Fruit fly (Drosophila melanogaster) whole organism, embryonic: Measurements from ENCODE around the gene ATPsyngamma.

Experiments used
- Ada2b ChIP-seq: fragments of 200-800 bp; sonication (Bioruptor generic); IDR thresholded peaks from 2 replicates; pipeline ENCODE4 v1.3.6; 2022; ENCODE audit warnings: missing biosample characterization, missing genetic modification characterization
- Aef1 ChIP-seq: fragments of 200-800 bp; sonication (Bioruptor generic); IDR thresholded peaks from 3 replicates; pipeline ENCODE4 v1.3.6; 2022; ENCODE audit warnings: missing biosample characterization, missing genetic modification characterization
- Atf6 ChIP-seq: fragments of 200-800 bp; sonication (Bioruptor generic); IDR thresholded peaks from 2 replicates; pipeline ENCODE4 v1.3.6; 2022; ENCODE audit warnings: missing biosample characterization, missing genetic modification characterization
- CG11504 ChIP-seq: fragments of 200-800 bp; sonication (Bioruptor generic); optimal IDR thresholded peaks from 3 replicates; lab custom pipeline; 2019; ENCODE audit warnings: missing biosample characterization, mild to moderate bottlenecking, missing genetic modification characterization, moderate library complexity
- CG11695 ChIP-seq: fragments of 200-800 bp; sonication (Bioruptor generic); IDR thresholded peaks from 3 replicates; pipeline ENCODE4 v1.3.6; 2022; ENCODE audit warnings: missing biosample characterization, missing genetic modification characterization
- CG14014 ChIP-seq: fragments of 200-800 bp; sonication (Bioruptor generic); IDR thresholded peaks from 2 replicates; pipeline ENCODE4 v1.3.6; 2022; ENCODE audit warnings: missing biosample characterization, missing genetic modification characterization
- CG14441 ChIP-seq: fragments of 200-800 bp; sonication (Bioruptor generic); IDR thresholded peaks from 2 replicates; pipeline ENCODE4 v1.3.6; 2022; ENCODE audit warnings: missing biosample characterization, missing genetic modification characterization
- CG17359 ChIP-seq: fragments of 200-800 bp; sonication (Bioruptor generic); optimal IDR thresholded peaks from 3 replicates; lab custom pipeline; 2018; ENCODE audit warnings: missing biosample characterization, mild to moderate bottlenecking, missing genetic modification characterization, moderate library complexity
- CG2889 ChIP-seq: fragments of 200-800 bp; sonication (Bioruptor generic); IDR thresholded peaks from 3 replicates; pipeline ENCODE4 v1.3.6; 2022; ENCODE audit warnings: missing biosample characterization, missing genetic modification characterization
- CG3726 ChIP-seq: fragments of 200-800 bp; sonication (Bioruptor generic); IDR thresholded peaks from 3 replicates; pipeline ENCODE4, ENCODE4 v1.3.6; 2022; ENCODE audit warnings: missing biosample characterization, missing genetic modification characterization
- CG4282 ChIP-seq: fragments of 200-800 bp; sonication (Bioruptor generic); optimal IDR thresholded peaks from 2 replicates; lab custom pipeline; 2016; ENCODE audit warnings: missing biosample characterization, missing genetic modification characterization
- CG4854 ChIP-seq: fragments of 200-800 bp; sonication (Bioruptor generic); optimal IDR thresholded peaks from 2 replicates; lab custom pipeline; 2016; ENCODE audit warnings: missing biosample characterization, missing genetic modification characterization, inconsistent platforms
- CG6689 ChIP-seq: fragments of 200-800 bp; sonication (Bioruptor generic); IDR thresholded peaks from 2 replicates; pipeline ENCODE4 v1.3.6; 2022; ENCODE audit warnings: missing biosample characterization, missing genetic modification characterization
- CG8944 ChIP-seq: fragments of 200-800 bp; sonication (Bioruptor generic); optimal IDR thresholded peaks from 3 replicates; lab custom pipeline; 2016; ENCODE audit warnings: missing biosample characterization, missing genetic modification characterization
- CkIIα-i1 ChIP-seq: fragments of 200-800 bp; sonication (Bioruptor generic); IDR thresholded peaks from 2 replicates; pipeline ENCODE4 v1.3.6; 2022; ENCODE audit warnings: missing biosample characterization, missing genetic modification characterization
- Drgx ChIP-seq: fragments of 200-800 bp; sonication (Bioruptor generic); IDR thresholded peaks from 2 replicates; pipeline ENCODE4 v1.3.6; 2022; ENCODE audit warnings: missing biosample characterization, missing genetic modification characterization
- E2f1 ChIP-seq: fragments of 200-800 bp; sonication (Bioruptor generic); IDR thresholded peaks from 2 replicates; pipeline ENCODE4 v1.3.6; 2022; ENCODE audit warnings: missing biosample characterization, missing genetic modification characterization
- Ets65A ChIP-seq: fragments of 200-800 bp; sonication (Bioruptor generic); peaks from one replicate; lab custom pipeline; 2016; ENCODE audit warnings: missing biosample characterization, missing genetic modification characterization
- HLH3B ChIP-seq: fragments of 200-800 bp; sonication (Bioruptor generic); IDR thresholded peaks from 2 replicates; pipeline ENCODE4 v1.3.6; 2022; ENCODE audit warnings: missing biosample characterization, missing genetic modification characterization
- Hand ChIP-seq: fragments of 200-800 bp; sonication (Bioruptor generic); optimal IDR thresholded peaks from 2 replicates; lab custom pipeline; 2017; ENCODE audit warnings: mild to moderate bottlenecking, missing biosample characterization, missing genetic modification reagents, missing genetic modification characterization
- Max ChIP-seq: fragments of 200-800 bp; sonication (Bioruptor generic); optimal IDR thresholded peaks from 2 replicates; lab custom pipeline; 2016; ENCODE audit warnings: missing biosample characterization, mild to moderate bottlenecking, missing genetic modification characterization
- Med ChIP-seq: fragments of 200-800 bp; sonication (Bioruptor generic); peaks from one replicate; lab custom pipeline; 2016; ENCODE audit warnings: missing biosample characterization, missing genetic modification characterization, mild to moderate bottlenecking, inconsistent platforms, moderate library complexity
- Rx ChIP-seq: fragments of 200-800 bp; sonication (Bioruptor generic); IDR thresholded peaks from 2 replicates; pipeline ENCODE4 v1.3.6; 2022; ENCODE audit warnings: missing biosample characterization, missing genetic modification characterization
- bab2 ChIP-seq: fragments of 200-800 bp; sonication (Bioruptor generic); optimal IDR thresholded peaks from 2 replicates; lab custom pipeline; 2016; ENCODE audit warnings: missing biosample characterization, missing genetic modification characterization
- ci ChIP-seq: fragments of 200-800 bp; sonication (Bioruptor generic); IDR thresholded peaks from 3 replicates; pipeline ENCODE4 v1.3.6; 2022; ENCODE audit warnings: missing biosample characterization, missing genetic modification characterization
- corto ChIP-seq: fragments of 200-800 bp; sonication (Bioruptor generic); optimal IDR thresholded peaks from 2 replicates; lab custom pipeline; 2016; ENCODE audit warnings: missing biosample characterization, mild to moderate bottlenecking, missing genetic modification characterization, moderate library complexity
- crol ChIP-seq: fragments of 200-800 bp; sonication (Bioruptor generic); IDR thresholded peaks from 2 replicates; pipeline ENCODE4 v1.3.6; 2022; ENCODE audit warnings: missing biosample characterization, missing genetic modification characterization
- dati ChIP-seq: fragments of 200-800 bp; sonication (Bioruptor generic); IDR thresholded peaks from 2 replicates; pipeline ENCODE4 v1.3.6; 2022; ENCODE audit warnings: missing biosample characterization, missing genetic modification characterization
- fd96Cb ChIP-seq: fragments of 200-800 bp; sonication (Bioruptor generic); optimal IDR thresholded peaks from 2 replicates; lab custom pipeline; 2018; ENCODE audit warnings: missing biosample characterization, mild to moderate bottlenecking, missing genetic modification characterization, moderate library complexity
- ham ChIP-seq: fragments of 200-800 bp; sonication (Bioruptor generic); IDR thresholded peaks from 2 replicates; pipeline ENCODE4 v1.3.6; 2022; ENCODE audit warnings: missing biosample characterization, missing genetic modification characterization
- ind ChIP-seq: fragments of 200-800 bp; sonication (Bioruptor generic); optimal IDR thresholded peaks from 3 replicates; lab custom pipeline; 2016; ENCODE audit warnings: missing biosample characterization, missing genetic modification characterization
- kay ChIP-seq: fragments of 200-800 bp; sonication (Bioruptor generic); optimal IDR thresholded peaks from 2 replicates; lab custom pipeline; 2016; ENCODE audit warnings: missing biosample characterization, missing genetic modification characterization
- lbe ChIP-seq: fragments of 200-800 bp; sonication (Bioruptor generic); optimal IDR thresholded peaks from 2 replicates; lab custom pipeline; 2016; ENCODE audit warnings: missing biosample characterization, mild to moderate bottlenecking, missing genetic modification characterization
- pan ChIP-seq, 4 experiments: fragments of >200 bp in 3 of 4; fragments of 200-800 bp in 1 of 4; sonication (Bioruptor generic) in 1 of 4; optimal IDR thresholded peaks in 3 of 4; IDR thresholded peaks in 1 of 4; 2 replicates each; pipeline versions ENCODE4 v1.3.6 to Lab custom; 2017 to 2022; ENCODE audit warnings: missing biosample characterization in 2 of 4, missing genetic modification characterization in 2 of 4, mixed read lengths in 1 of 4
- pfk ChIP-seq: fragments of 200-800 bp; sonication (Bioruptor generic); optimal IDR thresholded peaks from 2 replicates; lab custom pipeline; 2018; ENCODE audit warnings: missing biosample characterization, mild to moderate bottlenecking, missing genetic modification characterization, moderate library complexity
- phol ChIP-seq: fragments of 200-800 bp; sonication (Bioruptor generic); optimal IDR thresholded peaks from 3 replicates; lab custom pipeline; 2018; ENCODE audit warnings: missing biosample characterization, mild to moderate bottlenecking, missing genetic modification characterization, moderate library complexity
- prd ChIP-seq, 3 experiments: fragments of >200 bp in 2 of 3; fragments of 200-800 bp in 1 of 3; sonication (Bioruptor generic) in 1 of 3; optimal IDR thresholded peaks in 2 of 3; IDR thresholded peaks in 1 of 3; 2 replicates in 2 of 3; 3 replicates in 1 of 3; pipeline versions ENCODE4 v1.3.6 to Lab custom; 2017 to 2022; ENCODE audit warnings: missing biosample characterization in 1 of 3, missing genetic modification characterization in 1 of 3
- row ChIP-seq: fragments of 200-800 bp; sonication (Bioruptor generic); IDR thresholded peaks from 3 replicates; pipeline ENCODE4 v1.3.6; 2022; ENCODE audit warnings: missing biosample characterization, missing genetic modification characterization
- seq ChIP-seq: fragments of 200-800 bp; sonication (Bioruptor generic); IDR thresholded peaks from 2 replicates; pipeline ENCODE4 v1.3.6; 2022; ENCODE audit warnings: missing biosample characterization, missing genetic modification characterization
- shn ChIP-seq: fragments of 200-800 bp; sonication (Bioruptor generic); optimal IDR thresholded peaks from 3 replicates; lab custom pipeline; 2016; ENCODE audit warnings: missing biosample characterization, missing genetic modification characterization
- vvl ChIP-seq: fragments of 200-800 bp; sonication (Bioruptor generic); IDR thresholded peaks from 2 replicates; pipeline ENCODE4 v1.3.6; 2022; ENCODE audit warnings: missing biosample characterization, missing genetic modification characterization

ATPsyngamma gene

DNA sequence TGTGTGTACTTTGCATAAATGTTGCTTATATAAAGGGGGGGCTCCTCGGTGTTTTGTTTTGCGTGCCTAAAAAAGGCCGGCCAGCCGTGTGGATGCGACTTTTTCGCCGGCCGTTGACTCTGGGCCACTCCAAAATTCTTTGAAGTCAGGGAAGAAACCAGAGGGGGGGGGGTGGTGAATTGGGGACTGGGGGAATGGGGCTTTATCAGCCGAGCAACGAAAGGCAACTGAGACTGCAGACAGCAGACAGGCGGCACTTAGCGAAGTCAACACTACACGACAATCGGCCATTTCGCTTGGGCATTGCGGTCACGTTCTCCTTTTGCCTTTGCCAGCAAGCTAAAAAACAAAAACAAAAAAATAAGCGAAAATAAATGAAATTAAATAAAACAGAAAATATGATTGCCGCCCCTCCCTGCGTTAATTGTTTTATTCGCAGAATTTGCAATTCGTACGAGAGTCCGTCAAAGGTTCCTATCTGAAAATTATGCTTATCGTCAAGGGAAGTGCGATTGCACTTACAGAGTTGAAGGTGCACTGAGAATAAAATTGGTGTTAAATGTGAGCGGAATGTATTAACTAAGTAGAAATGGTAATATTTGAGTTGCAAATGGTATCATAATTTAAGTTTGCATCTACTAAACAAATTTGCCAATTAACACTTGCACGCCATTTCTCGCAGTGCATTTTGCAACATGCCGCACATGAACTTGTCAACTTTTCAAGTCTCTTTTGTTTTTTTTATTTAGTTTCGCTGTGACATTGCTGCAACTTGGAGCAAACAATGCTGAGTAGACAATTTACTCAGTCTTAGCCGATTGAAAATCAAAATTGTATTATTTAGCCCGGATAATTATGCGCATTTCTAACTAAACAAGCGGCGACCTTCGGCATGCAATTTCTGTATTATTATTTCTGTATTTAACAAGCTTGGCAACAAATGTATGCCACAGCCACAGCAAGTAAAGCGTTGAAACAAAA is 37.3 kb upstream of the ATPsyngamma start (continued):
- TF ChIP-seq CG4854 (GFP tag; lab: Kevin White, UChicago): peak; percentile 2
- no peak for TF ChIP-seq Hand (GFP tag; lab: Kevin White, UChicago)
- peak; percentile 24; the same call in 1 of the 2 replicates for TF ChIP-seq Ada2b
- TF ChIP-seq fd96Cb: peak; percentile 14
- 0 out of 3 replicates have a peak, but pooled peaks have one; percentile 9 for TF ChIP-seq CG2889
- peak; percentile 16 for TF ChIP-seq ind
- peak; percentile 26; the same call in 1 of the 2 replicates for TF ChIP-seq Atf6 (GFP tag; lab: Robert Waterston, UW)
- TF ChIP-seq shn (GFP tag; lab: Kevin White, UChicago): no peak
- peak; percentile 26 for TF ChIP-seq phol (tag; lab: Kevin White, UChicago)
- no peak for TF ChIP-seq pan (optimal IDR thresholded peaks at IDR 0.05; lab: Kevin White, UChicago)
- peak in 1 of 2 experiments; percentile 57 for TF ChIP-seq pan (GFP tag; optimal IDR thresholded peaks at IDR 0.05 in 1 of 2, IDR thresholded peaks at IDR 0.05 in 1 of 2)
- TF ChIP-seq ci (GFP tag; lab: Robert Waterston, UW): peak; percentile 54; the same call in 2 of the 3 replicates
- TF ChIP-seq corto: peak; percentile 46
- TF ChIP-seq CG11504 (tag; lab: Kevin White, UChicago): peak; percentile 43
- TF ChIP-seq row (GFP tag; lab: Robert Waterston, UW): 0 out of 3 replicates have a peak, but pooled peaks have one; percentile 31
- TF ChIP-seq dati: no peak
- 0 out of 3 replicates have a peak, but pooled peaks have one; percentile 27 for TF ChIP-seq CG11695 (GFP tag; lab: Robert Waterston, UW)
- 0 out of 3 replicates have a peak, but pooled peaks have one; percentile 47 for TF ChIP-seq CG3726 (GFP tag; lab: Robert Waterston, UW)
- TF ChIP-seq crol (GFP tag; lab: Robert Waterston, UW): peak; percentile 57
- TF ChIP-seq pfk (GFP tag; lab: Kevin White, UChicago): no peak
- TF ChIP-seq CG6689 (GFP tag; lab: Robert Waterston, UW): peak; percentile 14; the same call in 1 of the 2 replicates
- peak; percentile 54 for TF ChIP-seq Drgx (GFP tag; lab: Robert Waterston, UW)
- TF ChIP-seq ham (GFP tag; lab: Robert Waterston, UW): no peak
- TF ChIP-seq lbe: peak; percentile 80
- peak; percentile 14 for TF ChIP-seq CG17359
- TF ChIP-seq CG14014 (GFP tag; lab: Robert Waterston, UW): 0 out of 2 replicates have a peak, but pooled peaks have one; percentile 26
- peak; percentile 87 for TF ChIP-seq Ets65A (GFP tag; lab: Kevin White, UChicago)
- TF ChIP-seq Max (GFP tag; lab: Kevin White, UChicago): peak; percentile 6
- TF ChIP-seq CG4282 (GFP tag; lab: Kevin White, UChicago): no peak
- peak; percentile 40; the same call in 1 of the 2 replicates for TF ChIP-seq Rx (GFP tag; lab: Robert Waterston, UW)
- TF ChIP-seq vvl (GFP tag; lab: Robert Waterston, UW): peak; percentile 66
- TF ChIP-seq seq (GFP tag; lab: Robert Waterston, UW): peak; percentile 36; the same call in 1 of the 2 replicates
- TF ChIP-seq E2f1 (GFP tag; lab: Robert Waterston, UW): 0 out of 2 replicates have a peak, but pooled peaks have one; percentile 30
- no peak for TF ChIP-seq CkIIα-i1
- peak; percentile 39; the same call in 1 of the 3 replicates for TF ChIP-seq Aef1 (GFP tag; lab: Robert Waterston, UW)
- peak; percentile 71 for TF ChIP-seq Med (GFP tag; lab: Kevin White, UChicago)
- peak; percentile 56 for TF ChIP-seq CG14441
- TF ChIP-seq kay (GFP tag; lab: Kevin White, UChicago): peak; percentile 5
- peak; percentile 18 for TF ChIP-seq bab2 (GFP tag; lab: Kevin White, UChicago)
- no peak for TF ChIP-seq prd (optimal IDR thresholded peaks at IDR 0.05; lab: Kevin White, UChicago)
- TF ChIP-seq prd (GFP tag; IDR thresholded peaks at IDR 0.05; lab: Robert Waterston, UW): peak; percentile 49; the same call in 1 of the 3 replicates
- no peak for TF ChIP-seq CG8944 (GFP tag; lab: Kevin White, UChicago)
- peak; percentile 26; the same call in 1 of the 2 replicates for TF ChIP-seq HLH3B (GFP tag; lab: Robert Waterston, UW)
